Worm (Caenorhabditis elegans): ENCODE results near the gene pix-1.

DNA sequence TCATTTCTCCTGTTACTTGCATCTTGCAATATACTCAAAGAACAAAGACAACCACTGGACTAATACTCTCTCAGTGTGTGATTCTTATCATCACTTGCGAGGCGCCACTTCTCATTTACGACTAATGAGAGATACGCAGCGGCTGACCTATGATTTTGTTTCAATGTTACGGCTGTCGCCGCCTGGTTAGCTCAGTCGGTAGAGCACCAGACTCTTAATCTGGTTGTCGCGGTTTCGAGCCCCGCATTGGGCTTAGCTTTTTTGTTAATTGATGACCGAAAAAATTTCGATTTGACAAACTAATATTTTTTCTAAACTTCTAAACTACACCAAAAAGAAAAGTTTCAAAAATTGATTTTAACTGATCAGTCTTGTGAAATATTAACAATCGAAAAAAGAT, 10.8 kb upstream of the pix-1 start:
- TF ChIP-seq fkh-10 (GFP tag; optimal IDR thresholded peaks at IDR 0.05) (no peak), pqm-1 (tag; optimal IDR thresholded peaks at IDR 0.05) (no peak), nhr-28 (tag; optimal IDR thresholded peaks at IDR 0.05) (no peak), lin-39 (tag; optimal IDR thresholded peaks at IDR 0.05) (no peak), unc-130 (tag; optimal IDR thresholded peaks at IDR 0.05) (peak; percentile 35), ama-1 (optimal IDR thresholded peaks at IDR 0.05) (no peak), C34B4.2 (tag; optimal IDR thresholded peaks at IDR 0.05) (no peak), skn-1 (tag; optimal IDR thresholded peaks at IDR 0.05) (peak; percentile 28), nhr-77 (tag; optimal IDR thresholded peaks at IDR 0.05) (no peak), zag-1 (tag; optimal IDR thresholded peaks at IDR 0.05) (no peak), mep-1 (tag; optimal IDR thresholded peaks at IDR 0.05) (no peak)

Measured in whole organism, L1 larva.